Worm (Caenorhabditis elegans): ENCODE measurements around the gene F40G9.6.

Gene F40G9.6

DNA sequence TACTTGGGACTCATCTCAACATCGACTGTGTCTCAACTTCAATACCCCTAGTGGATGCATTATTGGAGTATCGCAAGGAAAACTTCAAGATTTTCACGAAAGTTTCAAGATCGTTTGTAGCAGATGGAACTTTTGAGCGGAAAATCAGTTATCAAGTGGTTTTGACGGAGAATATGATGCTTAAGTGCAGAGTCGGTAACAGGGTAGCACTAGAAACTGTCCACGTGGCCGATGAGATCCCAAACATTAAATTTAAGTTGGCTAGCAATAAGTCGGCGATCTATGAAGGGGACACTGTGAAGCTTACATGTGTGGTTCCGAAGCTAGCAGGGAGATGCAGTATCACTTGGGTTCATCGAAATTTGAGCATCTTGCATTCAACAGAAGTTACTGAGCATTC lies 20.2 kb upstream of the F40G9.6 start:
- TF ChIP-seq pes-1 (GFP tag; IDR thresholded peaks at IDR 0.05): no peak

DNA sequence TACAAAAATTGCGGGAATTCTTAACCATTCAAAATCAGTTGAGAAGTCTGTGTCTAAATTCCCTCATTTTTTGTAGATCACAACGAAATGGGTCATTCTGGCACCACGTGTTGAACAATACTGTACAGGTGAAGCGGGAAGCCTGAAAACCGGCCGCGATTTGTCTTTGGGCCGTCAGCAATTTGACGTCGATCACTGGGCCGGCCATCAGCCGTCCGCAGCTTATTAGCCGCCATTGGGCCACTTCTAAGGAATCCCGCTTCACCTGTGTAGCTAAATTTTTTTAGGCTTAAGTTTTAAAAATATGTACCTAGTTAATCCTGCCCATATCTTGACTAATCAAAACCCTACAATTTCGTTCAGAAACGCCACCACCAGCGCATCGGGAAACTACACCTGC lies 19.7 kb upstream of the F40G9.6 start:
- no peak for TF ChIP-seq ama-1 (optimal IDR thresholded peaks at IDR 0.05)
- no peak for TF ChIP-seq tbx-37 (GFP tag; conservative IDR thresholded peaks at IDR 0.05)
- TF ChIP-seq tbx-11 (GFP tag; IDR thresholded peaks at IDR 0.05): no peak
- TF ChIP-seq pes-1 (GFP tag; IDR thresholded peaks at IDR 0.05): no peak
- no peak for TF ChIP-seq F13C5.2 (tag; optimal IDR thresholded peaks at IDR 0.05)
- no peak for TF ChIP-seq hmg-4 (GFP tag; optimal IDR thresholded peaks at IDR 0.05)
- TF ChIP-seq ceh-36 (tag; optimal IDR thresholded peaks at IDR 0.05): no peak
- TF ChIP-seq tra-4 (tag; optimal IDR thresholded peaks at IDR 0.05): no peak
- TF ChIP-seq scrt-1 (GFP tag; IDR thresholded peaks at IDR 0.05): no peak
- no peak for TF ChIP-seq B0310.2 (tag; optimal IDR thresholded peaks at IDR 0.05)
- no peak for TF ChIP-seq sea-1 (GFP tag; conservative IDR thresholded peaks at IDR 0.05)
- no peak for TF ChIP-seq flt-1 (GFP tag; IDR thresholded peaks at IDR 0.05)
- no peak for TF ChIP-seq aly-1 (tag; optimal IDR thresholded peaks at IDR 0.05)
- TF ChIP-seq ceh-13 (GFP tag; optimal IDR thresholded peaks at IDR 0.05): no peak
- TF ChIP-seq hmbx-1 (tag; optimal IDR thresholded peaks at IDR 0.05): no peak
- TF ChIP-seq ets-7 (tag; optimal IDR thresholded peaks at IDR 0.05): no peak

DNA sequence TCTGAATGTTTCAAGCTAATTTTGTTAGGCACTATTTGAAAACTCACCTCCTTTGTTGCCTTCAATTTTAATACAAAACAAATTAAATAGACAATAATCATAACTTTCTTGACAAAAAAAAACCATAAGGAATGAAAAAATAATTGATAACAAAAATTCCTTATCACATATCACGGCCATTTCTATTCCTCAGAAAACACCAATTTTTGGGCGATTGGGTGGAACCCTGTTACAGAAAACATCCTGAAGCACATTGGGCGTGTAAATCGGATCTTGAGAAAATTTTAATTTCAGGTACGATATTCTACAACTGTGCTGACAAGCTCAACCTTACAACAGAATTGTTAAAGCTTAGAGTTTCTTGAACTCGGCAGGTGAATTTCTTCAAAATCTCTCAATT lies 14.6 kb upstream of the F40G9.6 start, which contains the start of gene F40G9.8:
Gene F40G9.8, minus strand, starts transcription at position 101 of the 400 bp plus-strand sequence.
- TF ChIP-seq ama-1 (optimal IDR thresholded peaks at IDR 0.05): no peak
- no peak for TF ChIP-seq B0310.2 (tag; optimal IDR thresholded peaks at IDR 0.05)
- TF ChIP-seq hmg-4 (GFP tag; optimal IDR thresholded peaks at IDR 0.05): no peak

DNA sequence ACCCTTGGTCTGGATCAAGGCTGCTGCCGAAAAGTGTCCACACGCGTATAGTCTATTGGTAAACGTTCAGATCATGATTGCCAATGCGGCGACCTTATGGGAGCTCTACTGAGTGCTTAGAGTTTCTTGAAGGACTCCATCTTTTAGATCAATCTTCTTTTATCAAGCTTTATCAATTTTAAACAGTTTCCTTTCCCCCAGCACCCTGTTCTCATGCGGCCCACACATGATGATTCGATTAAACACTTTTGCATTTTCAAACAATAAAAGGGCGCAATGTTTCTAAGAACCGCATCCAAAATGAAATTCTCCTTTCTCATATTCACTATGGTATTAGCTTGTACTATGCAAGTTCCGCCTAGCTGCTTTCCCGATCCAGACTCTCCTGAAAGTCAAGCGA lies 14.0 kb upstream of the F40G9.6 start, which contains the start of gene F40G9.7:
Gene F40G9.7, plus strand, starts transcription at position 301 of the 400 bp plus-strand sequence.
- TF ChIP-seq flt-1 (GFP tag; IDR thresholded peaks at IDR 0.05): no peak
- no peak for TF ChIP-seq pes-1 (GFP tag; IDR thresholded peaks at IDR 0.05)
- no peak for TF ChIP-seq tra-4 (tag; optimal IDR thresholded peaks at IDR 0.05)

DNA sequence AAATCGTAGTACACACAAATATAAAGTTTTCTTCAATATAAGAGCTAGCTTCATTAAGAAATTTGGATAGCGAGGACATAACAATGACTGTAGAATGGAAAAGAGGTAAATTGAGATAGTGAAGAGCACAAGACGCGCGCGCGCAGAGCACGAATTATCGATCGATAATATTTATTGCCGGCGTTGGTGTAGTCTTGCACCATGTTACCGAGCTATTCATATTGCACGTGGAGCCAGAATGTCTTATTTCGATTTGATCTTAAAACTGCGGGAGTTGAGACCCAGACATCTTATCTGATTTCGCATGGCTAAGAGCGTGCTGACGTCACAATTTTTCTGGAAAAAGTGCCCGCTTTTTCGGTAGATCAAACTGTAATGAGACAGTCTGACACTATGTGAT lies 9.9 kb upstream of the F40G9.6 start, which contains the start of gene F40G9.18:
Gene F40G9.18, minus strand, starts transcription at position 101 of the 400 bp plus-strand sequence.
- TF ChIP-seq tbx-11 (GFP tag; IDR thresholded peaks at IDR 0.05): no peak
- TF ChIP-seq hmg-4 (GFP tag; optimal IDR thresholded peaks at IDR 0.05): no peak
- TF ChIP-seq tra-4 (tag; optimal IDR thresholded peaks at IDR 0.05): no peak
- TF ChIP-seq scrt-1 (GFP tag; IDR thresholded peaks at IDR 0.05): no peak
- TF ChIP-seq pes-1 (GFP tag; IDR thresholded peaks at IDR 0.05): no peak
- no peak for TF ChIP-seq hmbx-1 (tag; optimal IDR thresholded peaks at IDR 0.05)
- no peak for TF ChIP-seq flt-1 (GFP tag; IDR thresholded peaks at IDR 0.05)
- TF ChIP-seq ceh-36 (tag; optimal IDR thresholded peaks at IDR 0.05): no peak
- TF ChIP-seq ama-1 (optimal IDR thresholded peaks at IDR 0.05): no peak
- TF ChIP-seq B0310.2 (tag; optimal IDR thresholded peaks at IDR 0.05): no peak
- no peak for TF ChIP-seq tbx-37 (GFP tag; conservative IDR thresholded peaks at IDR 0.05)
- TF ChIP-seq hnd-1 (tag; optimal IDR thresholded peaks at IDR 0.05): no peak
- TF ChIP-seq F13C5.2 (tag; optimal IDR thresholded peaks at IDR 0.05): no peak
- no peak for TF ChIP-seq aly-1 (tag; optimal IDR thresholded peaks at IDR 0.05)
- no peak for TF ChIP-seq ceh-13 (GFP tag; optimal IDR thresholded peaks at IDR 0.05)
- no peak for TF ChIP-seq ets-7 (tag; optimal IDR thresholded peaks at IDR 0.05)

DNA sequence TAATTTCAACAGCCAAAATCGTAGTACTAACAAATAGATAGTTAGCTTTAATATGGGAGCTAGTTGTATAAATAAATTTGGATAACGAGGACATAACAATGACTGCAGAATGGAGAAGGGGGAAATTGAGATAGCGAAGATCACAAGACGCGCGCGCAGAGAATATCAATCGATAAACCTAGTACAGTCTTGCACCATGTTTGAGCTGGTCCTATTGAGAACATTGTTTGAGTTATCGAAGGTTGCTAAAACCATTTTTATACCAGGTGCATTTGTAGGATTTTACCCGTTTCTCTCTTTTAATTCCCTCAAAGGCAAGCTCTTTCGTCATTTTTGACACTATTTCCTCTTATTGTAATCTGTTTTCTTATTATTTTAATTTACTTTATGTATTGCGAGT lies 7.7 kb upstream of the F40G9.6 start, which contains the start of the genes F40G9.9 and F40G9.12:
Gene F40G9.9, minus strand, starts transcription at position 101 of the 400 bp plus-strand sequence.
Gene F40G9.12, plus strand, starts transcription at position 231 of the 400 bp plus-strand sequence.
- TF ChIP-seq sea-1 (GFP tag; conservative IDR thresholded peaks at IDR 0.05) (no peak), tra-4 (tag; optimal IDR thresholded peaks at IDR 0.05) (no peak), tbx-37 (GFP tag; conservative IDR thresholded peaks at IDR 0.05) (no peak), ceh-36 (tag; optimal IDR thresholded peaks at IDR 0.05) (no peak), pes-1 (GFP tag; IDR thresholded peaks at IDR 0.05) (no peak), hnd-1 (tag; optimal IDR thresholded peaks at IDR 0.05) (no peak), aly-1 (tag; optimal IDR thresholded peaks at IDR 0.05) (no peak), ama-1 (optimal IDR thresholded peaks at IDR 0.05) (no peak), B0310.2 (tag; optimal IDR thresholded peaks at IDR 0.05) (no peak), F13C5.2 (tag; optimal IDR thresholded peaks at IDR 0.05) (no peak), flt-1 (GFP tag; IDR thresholded peaks at IDR 0.05) (no peak), tbx-11 (GFP tag; IDR thresholded peaks at IDR 0.05) (no peak), scrt-1 (GFP tag; IDR thresholded peaks at IDR 0.05) (no peak), ets-7 (tag; optimal IDR thresholded peaks at IDR 0.05) (no peak), hmg-4 (GFP tag; optimal IDR thresholded peaks at IDR 0.05) (no peak)

DNA sequence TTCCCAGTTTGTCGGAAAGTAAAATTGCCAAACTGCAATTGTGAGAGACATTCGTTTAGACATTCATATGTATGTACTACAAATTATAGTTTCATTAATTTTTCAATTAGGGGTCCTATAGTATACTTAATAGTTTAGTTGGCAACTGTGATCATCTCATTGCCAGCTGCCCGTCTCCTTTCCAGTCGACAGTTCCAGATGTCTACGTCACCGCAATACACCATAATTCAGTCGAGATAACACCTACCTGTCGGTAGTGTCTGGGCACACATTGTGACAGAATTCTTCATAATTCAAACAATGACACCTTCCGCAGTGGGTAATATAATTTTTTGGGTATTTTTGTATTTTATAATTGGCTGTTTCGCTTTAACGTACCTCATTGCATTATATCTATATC lies 5.8 kb upstream of the F40G9.6 start, which contains the start of gene F40G9.19:
Gene F40G9.19, plus strand, starts transcription at position 301 of the 400 bp plus-strand sequence.
- TF ChIP-seq ama-1 (optimal IDR thresholded peaks at IDR 0.05) (no peak), ceh-13 (GFP tag; optimal IDR thresholded peaks at IDR 0.05) (no peak), F13C5.2 (tag; optimal IDR thresholded peaks at IDR 0.05) (no peak)

DNA sequence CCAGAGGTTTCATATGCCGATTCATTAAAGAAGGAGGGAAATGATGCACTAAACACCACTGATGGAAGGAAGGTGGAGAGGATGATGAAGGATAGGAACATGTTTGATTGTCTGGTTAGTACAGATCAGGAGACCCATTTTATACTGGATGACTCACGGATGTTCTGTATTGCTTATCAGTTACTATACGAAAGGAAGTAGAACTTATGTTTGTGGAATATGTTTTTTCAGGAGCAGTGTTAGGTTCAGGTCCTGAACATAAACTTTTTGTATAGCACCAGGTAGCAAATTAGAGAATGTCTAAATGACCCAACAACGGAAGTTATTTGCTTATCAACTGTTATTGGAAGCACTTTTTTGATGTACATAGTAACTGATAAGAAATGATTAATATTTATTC lies 3.6 kb upstream of the F40G9.6 start, which contains the start of gene clec-148:
Gene clec-148, minus strand, starts transcription at position 101 of the 400 bp plus-strand sequence.
- TF ChIP-seq ceh-13 (GFP tag; optimal IDR thresholded peaks at IDR 0.05): no peak
- TF ChIP-seq F13C5.2 (tag; optimal IDR thresholded peaks at IDR 0.05): no peak
- TF ChIP-seq B0310.2 (tag; optimal IDR thresholded peaks at IDR 0.05): no peak
- no peak for TF ChIP-seq aly-1 (tag; optimal IDR thresholded peaks at IDR 0.05)
- no peak for TF ChIP-seq tra-4 (tag; optimal IDR thresholded peaks at IDR 0.05)
- TF ChIP-seq pes-1 (GFP tag; IDR thresholded peaks at IDR 0.05): no peak
- no peak for TF ChIP-seq ama-1 (optimal IDR thresholded peaks at IDR 0.05)

DNA sequence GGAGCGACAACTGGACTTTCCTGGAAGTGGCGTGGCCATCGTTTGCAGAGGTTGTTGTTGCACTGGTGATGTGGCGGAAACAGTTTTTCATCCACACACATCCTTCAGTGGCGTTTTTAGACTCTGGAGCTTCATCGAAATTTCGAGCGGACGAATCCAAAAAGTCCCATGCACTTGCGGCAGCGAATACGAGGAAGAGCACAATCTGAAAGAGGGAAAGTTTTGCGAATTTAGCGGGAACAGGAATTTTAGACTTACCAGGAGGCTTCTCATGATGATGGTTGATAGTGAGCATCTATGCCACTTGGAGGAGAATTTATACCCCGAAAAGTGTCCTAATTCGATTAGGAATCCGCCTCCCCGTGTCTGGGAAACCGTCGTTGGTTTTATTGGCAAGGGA lies 1.6 kb upstream of the F40G9.6 start, which contains the start of gene F40G9.14:
Gene F40G9.14, minus strand, starts transcription at position 101 of the 400 bp plus-strand sequence.
- TF ChIP-seq F13C5.2 (tag; optimal IDR thresholded peaks at IDR 0.05): no peak
- TF ChIP-seq tra-4 (tag; optimal IDR thresholded peaks at IDR 0.05): no peak
- no peak for TF ChIP-seq aly-1 (tag; optimal IDR thresholded peaks at IDR 0.05)
- TF ChIP-seq B0310.2 (tag; optimal IDR thresholded peaks at IDR 0.05): no peak
- no peak for TF ChIP-seq ama-1 (optimal IDR thresholded peaks at IDR 0.05)

Data from whole organism, early embryonic.